Worm (Caenorhabditis elegans): ENCODE results near the gene F14D2.5.

DNA sequence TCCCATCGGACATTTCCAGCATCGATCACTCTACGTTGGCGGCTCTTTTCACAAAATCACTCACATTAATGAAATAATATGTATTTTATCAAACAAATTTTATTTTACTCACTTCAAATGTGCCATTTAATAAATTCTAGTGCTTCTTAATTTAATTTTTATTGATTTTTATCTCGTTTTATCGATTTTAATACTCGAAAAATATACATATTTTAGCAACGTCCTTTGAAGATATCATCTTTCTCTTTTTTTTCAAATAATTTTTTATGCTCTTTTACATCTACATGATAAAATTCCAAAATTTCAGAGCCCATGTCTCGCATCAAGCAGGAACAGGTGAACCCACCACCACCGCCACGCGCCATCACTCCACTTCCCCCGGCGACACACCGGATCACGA, 18.5 kb downstream of the F14D2.5 start, which contains the start of the genes lido-14 and bath-27:
- no peak for TF ChIP-seq W03F9.2 (tag; optimal IDR thresholded peaks at IDR 0.05)
- TF ChIP-seq him-1 (tag; optimal IDR thresholded peaks at IDR 0.05) = no peak

All from whole organism, L4/young adult.